Fruit fly (Drosophila melanogaster): ENCODE data around the gene CG31229.

DNA sequence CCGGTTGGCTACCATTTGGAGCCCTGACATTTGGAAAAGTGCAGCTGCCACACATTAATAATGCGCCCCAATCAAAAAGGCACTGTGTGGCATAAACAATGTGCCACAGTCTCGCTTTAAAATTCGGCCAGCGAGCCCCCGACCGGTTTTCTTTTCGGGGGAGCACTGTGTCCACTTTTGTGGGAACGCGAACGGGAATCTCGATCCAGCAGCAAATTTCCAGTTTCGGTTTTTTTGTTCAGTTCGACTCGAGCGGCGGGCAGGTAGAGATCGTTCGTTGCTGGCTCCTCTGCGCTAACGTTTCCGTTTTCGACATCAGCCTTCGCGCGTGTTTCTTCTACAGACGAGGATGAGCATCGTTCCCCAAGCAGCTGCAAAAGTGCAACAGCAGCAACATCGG is 1.5 kb downstream of the CG31229 start, which contains the start of gene CG7702:
- TF ChIP-seq h (GFP tag; optimal IDR thresholded peaks at IDR 0.05) (no peak), pan (optimal IDR thresholded peaks at IDR 0.05) (no peak), ey (GFP tag; optimal IDR thresholded peaks at IDR 0.05) (no peak), br (GFP tag; optimal IDR thresholded peaks at IDR 0.05) (peak; percentile 1), psq (GFP tag; optimal IDR thresholded peaks at IDR 0.05) (no peak), jim (GFP tag; optimal IDR thresholded peaks at IDR 0.05) (peak; percentile 86), OdsH (GFP tag; optimal IDR thresholded peaks at IDR 0.05) (no peak), Myc (optimal IDR thresholded peaks at IDR 0.05) (no peak)
